Fruit fly (Drosophila melanogaster): ENCODE data around the gene CG14662.

Gene CG14662

dm6 chr3R:4975315-4975777 is 8.7 kb downstream of the CG14662 start (continued):
- TF ChIP-seq CHES-1-like (GFP tag; optimal IDR thresholded peaks at IDR 0.05) (no peak), E2f2 (GFP tag; IDR thresholded peaks at IDR 0.05) (peak; percentile 16; the same call in 1 of the 2 replicates), zfh2 (GFP tag; optimal IDR thresholded peaks at IDR 0.05) (no peak), Hmx (GFP tag; optimal IDR thresholded peaks at IDR 0.05) (no peak), CG11695 (GFP tag; IDR thresholded peaks at IDR 0.05) (no peak), CG9876 (GFP tag; optimal IDR thresholded peaks at IDR 0.05) (no peak), CG10431 (GFP tag; optimal IDR thresholded peaks at IDR 0.05) (peak; percentile 65), hkb (optimal IDR thresholded peaks at IDR 0.05) (no peak), hkb (GFP tag; IDR thresholded peaks at IDR 0.05) (peak; percentile 14; the same call in 1 of the 2 replicates), CG14050 (GFP tag; IDR thresholded peaks at IDR 0.05) (peak; percentile 21; the same call in 1 of the 3 replicates), CG8089 (GFP tag; optimal IDR thresholded peaks at IDR 0.05) (no peak), Bteb2 (GFP tag; optimal IDR thresholded peaks at IDR 0.05) (no peak), Xrp1 (GFP tag; IDR thresholded peaks at IDR 0.05) (peak; percentile 52), CG12219 (GFP tag; optimal IDR thresholded peaks at IDR 0.05) (peak; percentile 14), Awh (GFP tag; IDR thresholded peaks at IDR 0.05) (peak; percentile 56; the same call in 1 of the 2 replicates), CG3065 (GFP tag; optimal IDR thresholded peaks at IDR 0.05) (no peak), mld (GFP tag; IDR thresholded peaks at IDR 0.05; ENCODE audit: partially characterized antibody) (no peak), CG9727 (GFP tag; optimal IDR thresholded peaks at IDR 0.05) (no peak), CG6765 (GFP tag; optimal IDR thresholded peaks at IDR 0.05) (no peak), Hmr (GFP tag; optimal IDR thresholded peaks at IDR 0.05) (peak; percentile 24), bigmax (GFP tag; optimal IDR thresholded peaks at IDR 0.05) (peak; percentile 16), h (optimal IDR thresholded peaks at IDR 0.05) (no peak), ro (GFP tag; IDR thresholded peaks at IDR 0.05) (no peak), TFAM (GFP tag; optimal IDR thresholded peaks at IDR 0.05) (no peak), vfl (GFP tag; optimal IDR thresholded peaks at IDR 0.05) (no peak), CG3847 (GFP tag; IDR thresholded peaks at IDR 0.05) (no peak), onecut (GFP tag; IDR thresholded peaks at IDR 0.05) (peak; percentile 28; the same call in 1 of the 2 replicates), CG15601 (tag; optimal IDR thresholded peaks at IDR 0.05) (peak; percentile 47), CG4360 (GFP tag; IDR thresholded peaks at IDR 0.05) (0 out of 2 replicates have a peak, but pooled peaks have one; percentile 33), sim (GFP tag; IDR thresholded peaks at IDR 0.05) (0 out of 2 replicates have a peak, but pooled peaks have one; percentile 26), CG3838 (GFP tag; optimal IDR thresholded peaks at IDR 0.05) (no peak), CG7357 (GFP tag; IDR thresholded peaks at IDR 0.05) (no peak), exex (tag; optimal IDR thresholded peaks at IDR 0.05) (peak; percentile 32), ci (GFP tag; IDR thresholded peaks at IDR 0.05) (peak; percentile 70), prd (optimal IDR thresholded peaks at IDR 0.05) (no peak), prd (GFP tag; IDR thresholded peaks at IDR 0.05) (no peak), CG1233 (GFP tag; optimal IDR thresholded peaks at IDR 0.05) (peak; percentile 38), cad (GFP tag; optimal IDR thresholded peaks at IDR 0.05) (no peak), sob (GFP tag; IDR thresholded peaks at IDR 0.05) (0 out of 2 replicates have a peak, but pooled peaks have one; percentile 54), lmd (GFP tag; IDR thresholded peaks at IDR 0.05) (no peak), PHDP (tag; optimal IDR thresholded peaks at IDR 0.05) (peak; percentile 16), fru (optimal IDR thresholded peaks at IDR 0.05) (no peak), corto (GFP tag; optimal IDR thresholded peaks at IDR 0.05) (no peak), dysf (GFP tag; IDR thresholded peaks at IDR 0.05) (peak; percentile 38; the same call in 1 of the 3 replicates), CG1603 (tag; optimal IDR thresholded peaks at IDR 0.05) (peak; percentile 52), Hsf (GFP tag; optimal IDR thresholded peaks at IDR 0.05) (no peak), Doc2 (GFP tag; IDR thresholded peaks at IDR 0.05) (no peak), CG11696 (GFP tag; IDR thresholded peaks at IDR 0.05) (no peak), CG13287 (GFP tag; IDR thresholded peaks at IDR 0.05; ENCODE audit: partially characterized antibody) (no peak), CG5953 (GFP tag; IDR thresholded peaks at IDR 0.05) (no peak), CG17328 (GFP tag; IDR thresholded peaks at IDR 0.05) (no peak), CG42726 (GFP tag; IDR thresholded peaks at IDR 0.05; ENCODE audit: partially characterized antibody) (no peak), ewg (GFP tag; optimal IDR thresholded peaks at IDR 0.05) (no peak)
